Fruit fly (Drosophila melanogaster) whole organism, embryonic: Measurements from ENCODE around the gene CG13309.

Experiments used
- ATbp ChIP-seq: fragments of 200-800 bp; sonication (Bioruptor generic); optimal IDR thresholded peaks from 2 replicates; lab custom pipeline; 2017; ENCODE audit warnings: missing biosample characterization, mild to moderate bottlenecking, missing genetic modification characterization, missing genetic modification reagents
- Adf1 ChIP-seq: fragments of 200-800 bp; sonication (Bioruptor generic); IDR thresholded peaks from 2 replicates; pipeline ENCODE4 v1.3.6; 2022; ENCODE audit warnings: missing biosample characterization, missing genetic modification characterization
- CG12219 ChIP-seq: fragments of 200-800 bp; sonication (Bioruptor generic); optimal IDR thresholded peaks from 3 replicates; lab custom pipeline; 2018; ENCODE audit warnings: missing biosample characterization, mild to moderate bottlenecking, missing genetic modification characterization
- CG12769 ChIP-seq: fragments of 200-800 bp; sonication (Bioruptor generic); optimal IDR thresholded peaks from 2 replicates; lab custom pipeline; 2019; ENCODE audit warnings: missing biosample characterization, mild to moderate bottlenecking, missing genetic modification characterization, moderate library complexity
- CG13287 ChIP-seq: fragments of 200-800 bp; sonication (Bioruptor generic); IDR thresholded peaks from 2 replicates; pipeline ENCODE4 v1.3.6; 2022; ENCODE audit warnings: missing biosample characterization, missing genetic modification characterization; ENCODE audit not compliant: partially characterized antibody
- CG17359 ChIP-seq: fragments of 200-800 bp; sonication (Bioruptor generic); optimal IDR thresholded peaks from 3 replicates; lab custom pipeline; 2018; ENCODE audit warnings: missing biosample characterization, mild to moderate bottlenecking, missing genetic modification characterization, moderate library complexity
- CG17829 ChIP-seq: fragments of 200-800 bp; optimal IDR thresholded peaks from 2 replicates; lab custom pipeline; 2019; ENCODE audit warnings: missing biosample characterization, mild to moderate bottlenecking, missing genetic modification characterization, moderate library complexity
- CG2199 ChIP-seq: fragments of 200-800 bp; sonication (Bioruptor generic); IDR thresholded peaks from 3 replicates; pipeline ENCODE4 v1.3.6; 2022; ENCODE audit warnings: missing biosample characterization, missing genetic modification characterization
- CG4282 ChIP-seq: fragments of 200-800 bp; sonication (Bioruptor generic); optimal IDR thresholded peaks from 2 replicates; lab custom pipeline; 2016; ENCODE audit warnings: missing biosample characterization, missing genetic modification characterization
- CG4360 ChIP-seq: fragments of 200-800 bp; sonication (Bioruptor generic); IDR thresholded peaks from 2 replicates; pipeline ENCODE4 v1.3.6; 2022; ENCODE audit warnings: missing biosample characterization, missing genetic modification characterization
- CG4707 ChIP-seq: fragments of 200-800 bp; sonication (Bioruptor generic); optimal IDR thresholded peaks from 2 replicates; lab custom pipeline; 2018; ENCODE audit warnings: missing biosample characterization, mild to moderate bottlenecking, missing genetic modification characterization, moderate library complexity
- CG6689 ChIP-seq: fragments of 200-800 bp; sonication (Bioruptor generic); IDR thresholded peaks from 2 replicates; pipeline ENCODE4 v1.3.6; 2022; ENCODE audit warnings: missing biosample characterization, missing genetic modification characterization
- CG6791 ChIP-seq: fragments of 200-800 bp; sonication (Bioruptor generic); IDR thresholded peaks from 3 replicates; pipeline ENCODE4 v1.3.6; 2022; ENCODE audit warnings: missing biosample characterization, missing genetic modification characterization; ENCODE audit not compliant: partially characterized antibody
- CG7963 ChIP-seq: fragments of 200-800 bp; sonication (Bioruptor generic); IDR thresholded peaks from 3 replicates; pipeline ENCODE4 v1.3.6; 2022; ENCODE audit warnings: missing biosample characterization, missing genetic modification characterization; ENCODE audit not compliant: partially characterized antibody
- CG9727 ChIP-seq: fragments of 200-800 bp; sonication (Bioruptor generic); optimal IDR thresholded peaks from 3 replicates; lab custom pipeline; 2017; ENCODE audit warnings: missing biosample characterization, mild to moderate bottlenecking, missing genetic modification characterization
- CoRest ChIP-seq: fragments of 200-800 bp; sonication (Bioruptor generic); optimal IDR thresholded peaks from 3 replicates; lab custom pipeline; 2018; ENCODE audit warnings: missing biosample characterization, mild to moderate bottlenecking, missing genetic modification characterization, moderate library complexity
- CrebB ChIP-seq: fragments of 200-800 bp; sonication (Bioruptor generic); optimal IDR thresholded peaks from 3 replicates; lab custom pipeline; 2018; ENCODE audit warnings: missing biosample characterization, mild to moderate bottlenecking, missing genetic modification characterization
- Dad ChIP-seq: fragments of 200-800 bp; sonication (Bioruptor generic); optimal IDR thresholded peaks from 3 replicates; lab custom pipeline; 2016; ENCODE audit warnings: missing biosample characterization, missing genetic modification characterization
- Dbx ChIP-seq: fragments of 200-800 bp; sonication (Bioruptor generic); IDR thresholded peaks from 3 replicates; pipeline ENCODE4 v1.3.6; 2022; ENCODE audit warnings: missing biosample characterization, missing genetic modification characterization
- Deaf1 ChIP-seq: fragments of 200-800 bp; optimal IDR thresholded peaks from 3 replicates; lab custom pipeline; 2019; ENCODE audit warnings: missing biosample characterization, mild to moderate bottlenecking, missing genetic modification characterization, moderate library complexity
- Dip3 ChIP-seq: fragments of 200-800 bp; sonication (Bioruptor generic); optimal IDR thresholded peaks from 3 replicates; lab custom pipeline; 2016; ENCODE audit warnings: missing biosample characterization, missing genetic modification characterization
- Dll ChIP-seq: fragments of 200-800 bp; sonication (Bioruptor generic); IDR thresholded peaks from 4 replicates; pipeline ENCODE4 v1.3.6; 2022; ENCODE audit warnings: missing biosample characterization, missing genetic modification characterization; ENCODE audit not compliant: partially characterized antibody
- ERR ChIP-seq: fragments of 200-800 bp; sonication (Bioruptor generic); optimal IDR thresholded peaks from 2 replicates; lab custom pipeline; 2016; ENCODE audit warnings: missing biosample characterization, missing genetic modification characterization
- Hand ChIP-seq: fragments of 200-800 bp; sonication (Bioruptor generic); optimal IDR thresholded peaks from 2 replicates; lab custom pipeline; 2017; ENCODE audit warnings: mild to moderate bottlenecking, missing biosample characterization, missing genetic modification reagents, missing genetic modification characterization
- Hr78 ChIP-seq, 2 experiments: fragments of 200-800 bp in 1 of 2; fragments of >200 bp in 1 of 2; sonication (Bioruptor generic) in 1 of 2; optimal IDR thresholded peaks; 2 replicates each; lab custom pipeline; 2017 to 2019; ENCODE audit warnings: missing biosample characterization in 2 of 2, missing genetic modification characterization in 2 of 2, mild to moderate bottlenecking in 1 of 2, moderate library complexity in 1 of 2
- Hsf ChIP-seq: fragments of 200-800 bp; sonication (Bioruptor generic); optimal IDR thresholded peaks from 3 replicates; lab custom pipeline; 2016; ENCODE audit warnings: missing biosample characterization, missing genetic modification characterization
- Med ChIP-seq: fragments of 200-800 bp; sonication (Bioruptor generic); peaks from one replicate; lab custom pipeline; 2016; ENCODE audit warnings: missing biosample characterization, missing genetic modification characterization, mild to moderate bottlenecking, inconsistent platforms, moderate library complexity
- NFAT ChIP-seq: fragments of 200-800 bp; sonication (Bioruptor generic); IDR thresholded peaks from 2 replicates; pipeline ENCODE4 v1.3.6; 2022; ENCODE audit warnings: missing biosample characterization, missing genetic modification characterization
- PHDP ChIP-seq: fragments of 200-800 bp; sonication (Bioruptor generic); optimal IDR thresholded peaks from 3 replicates; lab custom pipeline; 2018; ENCODE audit warnings: missing biosample characterization, mild to moderate bottlenecking, missing genetic modification characterization, moderate library complexity
- Side ChIP-seq: fragments of 200-800 bp; sonication (Bioruptor generic); optimal IDR thresholded peaks from 2 replicates; lab custom pipeline; 2016; ENCODE audit warnings: missing biosample characterization, missing genetic modification characterization
- Sox102F ChIP-seq: fragments of 200-800 bp; sonication (Bioruptor generic); optimal IDR thresholded peaks from 2 replicates; lab custom pipeline; 2018; ENCODE audit warnings: missing biosample characterization, mild to moderate bottlenecking, missing genetic modification characterization, moderate library complexity
- bbx ChIP-seq: fragments of 200-800 bp; sonication (Bioruptor generic); IDR thresholded peaks from 2 replicates; pipeline ENCODE4 v1.3.6; 2022; ENCODE audit warnings: missing biosample characterization, missing genetic modification characterization; ENCODE audit not compliant: partially characterized antibody
- chm ChIP-seq: fragments of 200-800 bp; sonication (Bioruptor generic); IDR thresholded peaks from 2 replicates; pipeline ENCODE4 v1.3.6; 2022; ENCODE audit warnings: missing biosample characterization, missing genetic modification characterization
- corto ChIP-seq: fragments of 200-800 bp; sonication (Bioruptor generic); optimal IDR thresholded peaks from 2 replicates; lab custom pipeline; 2016; ENCODE audit warnings: missing biosample characterization, mild to moderate bottlenecking, missing genetic modification characterization, moderate library complexity
- dysf ChIP-seq: fragments of 200-800 bp; sonication (Bioruptor generic); IDR thresholded peaks from 3 replicates; pipeline ENCODE4 v1.3.6; 2022; ENCODE audit warnings: missing biosample characterization, missing genetic modification characterization
- ems ChIP-seq: fragments of 200-800 bp; sonication (Bioruptor generic); optimal IDR thresholded peaks from 3 replicates; lab custom pipeline; 2016; ENCODE audit warnings: missing biosample characterization, missing genetic modification characterization
- ftz-f1 ChIP-seq: fragments of 200-800 bp; sonication (Bioruptor generic); optimal IDR thresholded peaks from 2 replicates; lab custom pipeline; 2016; ENCODE audit warnings: missing biosample characterization, missing genetic modification characterization
- grau ChIP-seq: fragments of 200-800 bp; optimal IDR thresholded peaks from 3 replicates; lab custom pipeline; 2019; ENCODE audit warnings: missing biosample characterization, mild to moderate bottlenecking, missing genetic modification characterization, moderate library complexity
- gro ChIP-seq: fragments of 200-800 bp; sonication (Bioruptor generic); optimal IDR thresholded peaks from 2 replicates; lab custom pipeline; 2016; ENCODE audit warnings: missing biosample characterization, missing genetic modification characterization
- gsb-n ChIP-seq: fragments of 200-800 bp; sonication (Bioruptor generic); optimal IDR thresholded peaks from 3 replicates; lab custom pipeline; 2018; ENCODE audit warnings: missing biosample characterization, mild to moderate bottlenecking, missing genetic modification characterization
- hth ChIP-seq: fragments of >200 bp; optimal IDR thresholded peaks from 2 replicates; lab custom pipeline; 2017; ENCODE audit warnings: inconsistent platforms
- lilli ChIP-seq: fragments of 200-800 bp; sonication (Bioruptor generic); optimal IDR thresholded peaks from 3 replicates; lab custom pipeline; 2016; ENCODE audit warnings: missing biosample characterization, missing genetic modification characterization
- row ChIP-seq: fragments of 200-800 bp; sonication (Bioruptor generic); IDR thresholded peaks from 3 replicates; pipeline ENCODE4 v1.3.6; 2022; ENCODE audit warnings: missing biosample characterization, missing genetic modification characterization
- sens-2 ChIP-seq: fragments of 200-800 bp; sonication (Bioruptor generic); IDR thresholded peaks from 2 replicates; pipeline ENCODE4 v1.3.6; 2022; ENCODE audit warnings: missing biosample characterization, missing genetic modification characterization
- sim ChIP-seq: fragments of 200-800 bp; sonication (Bioruptor generic); IDR thresholded peaks from 2 replicates; pipeline ENCODE4 v1.3.6; 2022; ENCODE audit warnings: missing biosample characterization, missing genetic modification characterization
- sqz ChIP-seq: fragments of 200-800 bp; sonication (Bioruptor generic); optimal IDR thresholded peaks from 3 replicates; lab custom pipeline; 2018; ENCODE audit warnings: missing biosample characterization, mild to moderate bottlenecking, missing genetic modification characterization
- zen ChIP-seq: fragments of 200-800 bp; sonication (Bioruptor generic); optimal IDR thresholded peaks from 3 replicates; lab custom pipeline; 2018; ENCODE audit warnings: missing biosample characterization, mild to moderate bottlenecking, missing genetic modification characterization, moderate library complexity
- zen2 ChIP-seq: fragments of 200-800 bp; sonication (Bioruptor generic); IDR thresholded peaks from 3 replicates; pipeline ENCODE4 v1.3.6; 2022; ENCODE audit warnings: missing biosample characterization, missing genetic modification characterization; ENCODE audit not compliant: partially characterized antibody

Gene CG13309

dm6 chr3L:8827133-8827867, 17.1 kb downstream of the CG13309 start, which contains the start of gene dally (continued):
- TF ChIP-seq CG6689 (GFP tag; lab: Robert Waterston, UW) (no peak), Side (GFP tag; lab: Kevin White, UChicago) (peak; percentile 25), Hand (GFP tag; lab: Kevin White, UChicago) (peak; percentile 14), sim (GFP tag; lab: Robert Waterston, UW) (0 out of 2 replicates have a peak, but pooled peaks have one; percentile 24), CG7963 (0 out of 3 replicates have a peak, but pooled peaks have one; percentile 25), CG12219 (GFP tag; lab: Kevin White, UChicago) (peak; percentile 19), lilli (GFP tag; lab: Kevin White, UChicago) (peak; percentile 15), row (GFP tag; lab: Robert Waterston, UW) (peak; percentile 81), gro (peak; percentile 75), ftz-f1 (GFP tag; lab: Kevin White, UChicago) (peak; percentile 44), CG17359 (tag; lab: Kevin White, UChicago) (peak; percentile 36), CG4360 (GFP tag; lab: Robert Waterston, UW) (peak; percentile 48; the same call in 1 of the 2 replicates), Dip3 (no peak), CG4282 (peak; percentile 63), sqz (peak; percentile 5), Dad (GFP tag; lab: Kevin White, UChicago) (peak; percentile 11), bbx (peak; percentile 62; the same call in 1 of the 2 replicates), CoRest (tag; lab: Kevin White, UChicago) (peak; percentile 14), hth (lab: Kevin White, UChicago) (no peak), CG6791 (GFP tag; lab: Robert Waterston, UW) (no peak; the same call in 1 of the 3 replicates), zen2 (peak; percentile 62; the same call in 1 of the 3 replicates), CG17829 (tag; lab: Kevin White, UChicago) (peak; percentile 31), CG9727 (GFP tag; lab: Kevin White, UChicago) (no peak), chm (GFP tag; lab: Robert Waterston, UW) (peak; percentile 78), Hsf (no peak), PHDP (tag; lab: Kevin White, UChicago) (peak; percentile 20), CG2199 (GFP tag; lab: Robert Waterston, UW) (peak; percentile 69), Sox102F (GFP tag; lab: Kevin White, UChicago) (no peak), Dll (peak; percentile 36; the same call in 1 of the 4 replicates), Med (peak; percentile 93), grau (tag; lab: Kevin White, UChicago) (peak; percentile 21), dysf (GFP tag; lab: Robert Waterston, UW) (no peak), ATbp (GFP tag; lab: Kevin White, UChicago) (no peak), Adf1 (GFP tag; lab: Robert Waterston, UW) (peak; percentile 35; the same call in 1 of the 2 replicates), ems (no peak), zen (tag; lab: Kevin White, UChicago) (peak; percentile 17), ERR (GFP tag; lab: Kevin White, UChicago) (no peak), CG13287 (GFP tag; lab: Robert Waterston, UW) (peak; percentile 70), Dbx (GFP tag; lab: Robert Waterston, UW) (0 out of 3 replicates have a peak, but pooled peaks have one; percentile 22), CG4707 (peak; percentile 32), corto (GFP tag; lab: Kevin White, UChicago) (peak; percentile 40), sens-2 (GFP tag; lab: Robert Waterston, UW) (peak; percentile 46), Hr78 (GFP tag; optimal IDR thresholded peaks at IDR 0.05; lab: Kevin White, UChicago) (peak in 1 of 2 experiments; percentile 7), Deaf1 (peak; percentile 100), NFAT (0 out of 2 replicates have a peak, but pooled peaks have one; percentile 24), CrebB (tag; lab: Kevin White, UChicago) (peak; percentile 27), CG12769 (tag; lab: Kevin White, UChicago) (peak; percentile 48), gsb-n (peak; percentile 3)
